Fruit fly (Drosophila melanogaster): ENCODE results near the gene Nazo.
A peak's percentile ranks its signal among the peaks of the same experiment; 100 is the strongest.

Nazo gene

dm6 chr3R:8287697-8288096 lies at the start of gene Nazo:
Gene Nazo, plus strand, starts transcription at chr3R:8287876.
- TF ChIP-seq Rel (GFP tag; optimal IDR thresholded peaks at IDR 0.05), result no peak
- TF ChIP-seq Rel (tag; optimal IDR thresholded peaks at IDR 0.05), result peak; percentile 90
- no peak for TF ChIP-seq dl (GFP tag; optimal IDR thresholded peaks at IDR 0.05; ENCODE audit: insufficient read depth in 1 of 2, partially characterized antibody in 2 of 2)

- TF ChIP-seq brk (GFP tag; optimal IDR thresholded peaks at IDR 0.05), result peak; percentile 63
- TF ChIP-seq Dif (GFP tag; optimal IDR thresholded peaks at IDR 0.05; ENCODE audit: partially characterized antibody), result no peak
- peak; percentile 39 for TF ChIP-seq Hr83 (GFP tag; optimal IDR thresholded peaks at IDR 0.05; ENCODE audit: poor library complexity, severe bottlenecking)
- no peak for TF ChIP-seq Hr78 (GFP tag; optimal IDR thresholded peaks at IDR 0.05)
- peak; percentile 82 for TF ChIP-seq h (GFP tag; optimal IDR thresholded peaks at IDR 0.05)
- no peak for TF ChIP-seq lola (GFP tag; optimal IDR thresholded peaks at IDR 0.05)
- TF ChIP-seq usp (GFP tag; optimal IDR thresholded peaks at IDR 0.05), result no peak
- peak; percentile 71 for TF ChIP-seq Jra (GFP tag; optimal IDR thresholded peaks at IDR 0.05)
- no peak for TF ChIP-seq dl (GFP tag; optimal IDR thresholded peaks at IDR 0.05; ENCODE audit: insufficient read depth in 1 of 2, partially characterized antibody in 2 of 2)
- TF ChIP-seq dmrt93B (GFP tag; optimal IDR thresholded peaks at IDR 0.05), result peak; percentile 69
- peak; percentile 56 for TF ChIP-seq sage (GFP tag; optimal IDR thresholded peaks at IDR 0.05)
- TF ChIP-seq CG32264 (GFP tag; optimal IDR thresholded peaks at IDR 0.05), result peak; percentile 43
- no peak for TF ChIP-seq GATAd (GFP tag; optimal IDR thresholded peaks at IDR 0.05)
- no peak for TF ChIP-seq tai (GFP tag; optimal IDR thresholded peaks at IDR 0.05)
- peak; percentile 85 for TF ChIP-seq rgr (GFP tag; optimal IDR thresholded peaks at IDR 0.05)
- peak; percentile 78 for TF ChIP-seq sv (GFP tag; optimal IDR thresholded peaks at IDR 0.05)
- TF ChIP-seq psq (GFP tag; optimal IDR thresholded peaks at IDR 0.05), result peak; percentile 82
- TF ChIP-seq HLH106 (tag; optimal IDR thresholded peaks at IDR 0.05), result peak; percentile 87
- TF ChIP-seq Vsx2 (GFP tag; optimal IDR thresholded peaks at IDR 0.05; ENCODE audit: partially characterized antibody), result no peak
- no peak for TF ChIP-seq N (GFP tag; optimal IDR thresholded peaks at IDR 0.05)
- TF ChIP-seq Mio (GFP tag; optimal IDR thresholded peaks at IDR 0.05), result peak; percentile 34
- TF ChIP-seq CG9705 (GFP tag; optimal IDR thresholded peaks at IDR 0.05), result peak; percentile 66
- TF ChIP-seq pan (optimal IDR thresholded peaks at IDR 0.05), result no peak
- TF ChIP-seq Hnf4 (GFP tag; optimal IDR thresholded peaks at IDR 0.05), result peak; percentile 49
- TF ChIP-seq dsf (GFP tag; optimal IDR thresholded peaks at IDR 0.05; ENCODE audit: borderline replicate concordance), result peak; percentile 29
- TF ChIP-seq CrebA (GFP tag; optimal IDR thresholded peaks at IDR 0.05; ENCODE audit: borderline replicate concordance), result no peak
- TF ChIP-seq OdsH (GFP tag; optimal IDR thresholded peaks at IDR 0.05), result peak; percentile 84
- peak; percentile 32 for TF ChIP-seq Rel (GFP tag; optimal IDR thresholded peaks at IDR 0.05)
- TF ChIP-seq Rel (tag; optimal IDR thresholded peaks at IDR 0.05), result peak; percentile 49
- TF ChIP-seq foxo (GFP tag; optimal IDR thresholded peaks at IDR 0.05), result peak in 1 of 2 experiments; percentile 90
- TF ChIP-seq Dfd (GFP tag; optimal IDR thresholded peaks at IDR 0.05), result no peak
- peak; percentile 72 for TF ChIP-seq woc (GFP tag; optimal IDR thresholded peaks at IDR 0.05)
- TF ChIP-seq fru (GFP tag; optimal IDR thresholded peaks at IDR 0.05), result peak; percentile 44
- TF ChIP-seq Sp1 (GFP tag; optimal IDR thresholded peaks at IDR 0.05), result peak; percentile 93
- TF ChIP-seq br (GFP tag; optimal IDR thresholded peaks at IDR 0.05), result peak; percentile 74
- no peak for TF ChIP-seq Abd-B (GFP tag; optimal IDR thresholded peaks at IDR 0.05)
- TF ChIP-seq jim (GFP tag; optimal IDR thresholded peaks at IDR 0.05), result no peak
- no peak for TF ChIP-seq Myc (optimal IDR thresholded peaks at IDR 0.05)
- TF ChIP-seq ey (GFP tag; optimal IDR thresholded peaks at IDR 0.05), result peak; percentile 83
These were observed 48.0 kb upstream of the Nazo start for dm6 chr3R:8239472-8240301.
